Worm (Caenorhabditis elegans) whole organism, L1 larva: ENCODE measurements around the gene F59B10.6.

ENCODE experiments used
- C04F5.9 ChIP-seq: sonication (generic microtip); optimal IDR thresholded peaks from 2 replicates; lab custom pipeline; 2016; ENCODE audit warnings: missing genetic modification characterization, missing compliant biosample characterization
- C16A3.4 ChIP-seq: fragments of 150-350 bp; optimal IDR thresholded peaks from 2 replicates; lab custom pipeline; 2014; ENCODE audit warnings: missing biosample characterization, missing genetic modification characterization
- F16B12.6 ChIP-seq: fragments of 150-350 bp; optimal IDR thresholded peaks from 2 replicates; lab custom pipeline; 2014; ENCODE audit warnings: missing biosample characterization, missing genetic modification characterization
- Y116A8C.19 ChIP-seq: sonication (generic microtip); optimal IDR thresholded peaks from 2 replicates; lab custom pipeline; 2016; ENCODE audit warnings: missing compliant biosample characterization, missing genetic modification characterization, borderline replicate concordance
- aly-2 ChIP-seq: fragments of 150-350 bp; optimal IDR thresholded peaks from 2 replicates; lab custom pipeline; 2014; ENCODE audit warnings: missing biosample characterization, missing genetic modification characterization
- blmp-1 ChIP-seq: fragments of 150-350 bp; optimal IDR thresholded peaks from 2 replicates; lab custom pipeline; 2014; ENCODE audit warnings: missing biosample characterization, missing genetic modification characterization
- ceh-63 ChIP-seq: fragments of 200-800 bp; sonication (Bioruptor generic); optimal IDR thresholded peaks from 2 replicates; lab custom pipeline; 2018; ENCODE audit warnings: mild to moderate bottlenecking, missing genetic modification characterization, missing compliant biosample characterization
- ceh-8 ChIP-seq: fragments of 200-800 bp; sonication (Bioruptor generic); optimal IDR thresholded peaks from 2 replicates; lab custom pipeline; 2018; ENCODE audit warnings: mild to moderate bottlenecking, missing genetic modification characterization, moderate library complexity, missing compliant biosample characterization
- ceh-90 ChIP-seq: sonication (generic microtip); optimal IDR thresholded peaks from 2 replicates; lab custom pipeline; 2016; ENCODE audit warnings: missing genetic modification characterization, missing compliant biosample characterization
- elt-2 ChIP-seq: sonication (generic microtip); optimal IDR thresholded peaks from 2 replicates; lab custom pipeline; 2016; ENCODE audit warnings: missing genetic modification characterization, mild to moderate bottlenecking, inconsistent platforms, missing compliant biosample characterization, missing genetic modification reagents
- elt-3 ChIP-seq, 6 experiments: fragments of 150-350 bp in 1 of 6; sonication (generic microtip); optimal IDR thresholded peaks; 2 replicates each; lab custom pipeline; 2017 to 2018; ENCODE audit warnings: missing biosample characterization in 6 of 6, missing genetic modification characterization in 6 of 6, inconsistent platforms in 1 of 6
- ets-5 ChIP-seq: fragments of 200-800 bp; sonication (Bioruptor generic); IDR thresholded peaks from 2 replicates; pipeline ENCODE4 v1.3.6; 2022; ENCODE audit warnings: missing genetic modification characterization, missing compliant biosample characterization
- fkh-10 ChIP-seq: sonication (generic microtip); optimal IDR thresholded peaks from 2 replicates; lab custom pipeline; 2017; ENCODE audit warnings: missing biosample characterization, missing genetic modification reagents, missing genetic modification characterization
- fkh-4 ChIP-seq: sonication (generic microtip); optimal IDR thresholded peaks from 2 replicates; lab custom pipeline; 2016; ENCODE audit warnings: missing compliant biosample characterization, missing genetic modification characterization, borderline replicate concordance
- fkh-8 ChIP-seq: sonication (generic microtip); optimal IDR thresholded peaks from 2 replicates; lab custom pipeline; 2016; ENCODE audit warnings: mild to moderate bottlenecking, missing genetic modification characterization, missing compliant biosample characterization
- fos-1 ChIP-seq: fragments of 150-350 bp; optimal IDR thresholded peaks from 2 replicates; lab custom pipeline; 2014; ENCODE audit warnings: missing biosample characterization, missing genetic modification characterization
- hlh-17 ChIP-seq: fragments of 200-800 bp; sonication (Bioruptor generic); optimal IDR thresholded peaks from 2 replicates; lab custom pipeline; 2018; ENCODE audit warnings: missing genetic modification characterization, mild to moderate bottlenecking, missing compliant biosample characterization, moderate library complexity, borderline replicate concordance
- hpl-2 ChIP-seq: fragments of 150-350 bp; optimal IDR thresholded peaks from 2 replicates; lab custom pipeline; 2014; ENCODE audit warnings: missing biosample characterization, missing genetic modification reagents, missing genetic modification characterization
- jun-1 ChIP-seq: fragments of 150-350 bp; optimal IDR thresholded peaks from 2 replicates; lab custom pipeline; 2014; ENCODE audit warnings: missing biosample characterization, missing genetic modification reagents, missing genetic modification characterization
- lin-14 ChIP-seq: fragments of 200-800 bp; sonication (Bioruptor generic); optimal IDR thresholded peaks from 2 replicates; lab custom pipeline; 2018; ENCODE audit warnings: mild to moderate bottlenecking, missing genetic modification characterization, moderate library complexity, missing compliant biosample characterization
- lin-15B ChIP-seq: fragments of 150-350 bp; sonication (generic microtip); optimal IDR thresholded peaks from 3 replicates; lab custom pipeline; 2014; ENCODE audit warnings: missing biosample characterization, missing genetic modification characterization
- lin-35 ChIP-seq, 2 experiments: fragments of 150-350 bp; optimal IDR thresholded peaks; 2 replicates each; lab custom pipeline; 2014; ENCODE audit warnings: missing biosample characterization in 2 of 2, missing genetic modification characterization in 2 of 2, missing genetic modification reagents in 2 of 2
- mdl-1 ChIP-seq, 2 experiments: fragments of 150-350 bp; optimal IDR thresholded peaks; 2 replicates each; lab custom pipeline; 2014 to 2017; ENCODE audit warnings: missing biosample characterization in 2 of 2, missing genetic modification characterization in 2 of 2, inconsistent platforms in 1 of 2
- mef-2 ChIP-seq: fragments of 150-350 bp; optimal IDR thresholded peaks from 2 replicates; lab custom pipeline; 2014; ENCODE audit warnings: missing biosample characterization, missing genetic modification characterization
- mep-1 ChIP-seq: fragments of 150-350 bp; optimal IDR thresholded peaks from 2 replicates; lab custom pipeline; 2014; ENCODE audit warnings: missing biosample characterization, missing genetic modification characterization
- nhr-11 ChIP-seq: fragments of 150-350 bp; optimal IDR thresholded peaks from 2 replicates; lab custom pipeline; 2014; ENCODE audit warnings: missing biosample characterization, missing genetic modification characterization
- nhr-19 ChIP-seq: fragments of 200-800 bp; sonication (Bioruptor generic); conservative IDR thresholded peaks from 2 replicates; pipeline ENCODE4 v1.3.6; 2022; ENCODE audit warnings: missing genetic modification characterization, missing compliant biosample characterization
- nhr-20 ChIP-seq: sonication (generic microtip); optimal IDR thresholded peaks from 2 replicates; lab custom pipeline; 2016; ENCODE audit warnings: mild to moderate bottlenecking, missing genetic modification characterization, missing compliant biosample characterization
- nhr-237 ChIP-seq: fragments of 150-350 bp; optimal IDR thresholded peaks from 2 replicates; lab custom pipeline; 2014; ENCODE audit warnings: missing biosample characterization, missing genetic modification characterization
- nhr-28 ChIP-seq: fragments of 150-350 bp; optimal IDR thresholded peaks from 2 replicates; lab custom pipeline; 2014; ENCODE audit warnings: missing biosample characterization, missing genetic modification characterization
- nhr-47 ChIP-seq: sonication (generic microtip); optimal IDR thresholded peaks from 2 replicates; lab custom pipeline; 2016; ENCODE audit warnings: mild to moderate bottlenecking, missing genetic modification characterization, moderate library complexity, missing compliant biosample characterization
- nhr-76 ChIP-seq: sonication (generic microtip); optimal IDR thresholded peaks from 2 replicates; lab custom pipeline; 2017; ENCODE audit warnings: missing biosample characterization, missing genetic modification characterization
- nhr-77 ChIP-seq: fragments of 150-350 bp; optimal IDR thresholded peaks from 2 replicates; lab custom pipeline; 2014; ENCODE audit warnings: missing biosample characterization, missing genetic modification characterization
- nhr-84 ChIP-seq: sonication (generic microtip); optimal IDR thresholded peaks from 2 replicates; lab custom pipeline; 2017; ENCODE audit warnings: missing biosample characterization, missing genetic modification characterization
- nhr-90 ChIP-seq: sonication (generic microtip); optimal IDR thresholded peaks from 2 replicates; lab custom pipeline; 2016; ENCODE audit warnings: mild to moderate bottlenecking, missing genetic modification characterization, missing compliant biosample characterization; ENCODE audit not compliant: poor library complexity
- pax-3 ChIP-seq: fragments of 200-800 bp; sonication (Bioruptor generic); optimal IDR thresholded peaks from 2 replicates; lab custom pipeline; 2018; ENCODE audit warnings: mild to moderate bottlenecking, missing genetic modification characterization, moderate library complexity, missing compliant biosample characterization
- pqm-1 ChIP-seq: sonication (generic microtip); optimal IDR thresholded peaks from 3 replicates; lab custom pipeline; 2017; ENCODE audit warnings: missing biosample characterization, missing genetic modification characterization
- rnt-1 ChIP-seq: sonication (generic microtip); optimal IDR thresholded peaks from 2 replicates; lab custom pipeline; 2016; ENCODE audit warnings: mild to moderate bottlenecking, missing genetic modification characterization, moderate library complexity, missing compliant biosample characterization
- skn-1 ChIP-seq: fragments of 150-350 bp; optimal IDR thresholded peaks from 2 replicates; lab custom pipeline; 2014; ENCODE audit warnings: missing biosample characterization, missing genetic modification characterization
- snu-23 ChIP-seq: sonication (generic microtip); optimal IDR thresholded peaks from 2 replicates; lab custom pipeline; 2016; ENCODE audit warnings: missing genetic modification characterization, missing compliant biosample characterization
- sptf-1 ChIP-seq: fragments of 150-350 bp; optimal IDR thresholded peaks from 2 replicates; lab custom pipeline; 2014; ENCODE audit warnings: missing biosample characterization, missing genetic modification characterization
- sup-37 ChIP-seq: fragments of 200-800 bp; sonication (Bioruptor generic); optimal IDR thresholded peaks from 2 replicates; lab custom pipeline; 2018; ENCODE audit warnings: mild to moderate bottlenecking, missing genetic modification characterization, missing compliant biosample characterization
- swsn-7 ChIP-seq: sonication (generic microtip); optimal IDR thresholded peaks from 2 replicates; lab custom pipeline; 2016; ENCODE audit warnings: missing genetic modification characterization, missing compliant biosample characterization
- tbx-2 ChIP-seq: sonication (generic microtip); optimal IDR thresholded peaks from 2 replicates; lab custom pipeline; 2016; ENCODE audit warnings: missing genetic modification characterization, missing compliant biosample characterization
- unc-130 ChIP-seq: fragments of 150-350 bp; optimal IDR thresholded peaks from 2 replicates; lab custom pipeline; 2017; ENCODE audit warnings: missing biosample characterization, missing genetic modification characterization, inconsistent platforms
- unc-62 ChIP-seq: fragments of 150-350 bp; optimal IDR thresholded peaks from 2 replicates; lab custom pipeline; 2014; ENCODE audit warnings: missing biosample characterization, missing genetic modification reagents, missing genetic modification characterization
- unc-86 ChIP-seq: sonication (generic microtip); optimal IDR thresholded peaks from 2 replicates; lab custom pipeline; 2016; ENCODE audit warnings: missing genetic modification characterization, missing compliant biosample characterization
- unc-98 ChIP-seq: fragments of 200-800 bp; sonication (Bioruptor generic); IDR thresholded peaks from 2 replicates; pipeline ENCODE4 v1.3.6; 2022; ENCODE audit warnings: missing genetic modification characterization, missing compliant biosample characterization
- xbp-1 ChIP-seq: sonication (generic microtip); optimal IDR thresholded peaks from 2 replicates; lab custom pipeline; 2016; ENCODE audit warnings: missing genetic modification characterization, missing compliant biosample characterization
- ztf-4 ChIP-seq: fragments of 150-350 bp; optimal IDR thresholded peaks from 2 replicates; lab custom pipeline; 2014; ENCODE audit warnings: missing biosample characterization, missing genetic modification characterization

F59B10.6 gene

DNA sequence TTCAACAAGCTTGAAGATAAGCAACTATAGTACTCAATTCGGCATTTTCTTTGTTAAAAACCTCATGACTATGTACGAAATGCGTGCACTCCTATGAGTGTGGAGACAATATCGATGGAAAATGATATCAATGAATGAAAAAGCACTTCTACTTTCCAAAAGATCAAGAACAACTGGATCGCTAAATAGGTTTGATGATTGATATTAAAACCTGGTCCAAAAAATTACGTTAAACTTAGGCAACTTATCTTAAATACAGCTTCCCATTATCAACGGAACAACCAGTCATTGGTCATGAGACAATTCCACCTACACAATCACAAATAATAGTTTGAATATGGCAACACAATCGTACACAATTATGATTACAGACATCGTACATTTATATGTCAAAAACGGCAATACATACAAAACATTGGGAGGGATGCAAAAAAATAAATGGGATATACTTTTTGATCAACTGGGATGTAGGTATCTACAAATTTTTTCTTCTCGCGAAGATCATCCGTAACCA lies 35.5 kb upstream of the F59B10.6 start (continued):
- TF ChIP-seq C16A3.4 (no peak), unc-130 (tag; lab: Kevin White, UChicago) (no peak), elt-2 (peak; percentile 66), swsn-7 (no peak), hpl-2 (GFP tag; lab: Kevin White, UChicago) (no peak), nhr-47 (tag; lab: Kevin White, UChicago) (peak; percentile 3), fkh-8 (no peak), fkh-10 (GFP tag; lab: Kevin White, UChicago) (no peak), aly-2 (tag; lab: Kevin White, UChicago) (peak; percentile 63), nhr-20 (tag; lab: Kevin White, UChicago) (no peak), nhr-237 (tag; lab: Kevin White, UChicago) (no peak), mep-1 (tag; lab: Kevin White, UChicago) (no peak), skn-1 (tag; lab: Kevin White, UChicago) (no peak)
- TF ChIP-seq, all 84 proteins: peak for 10

DNA sequence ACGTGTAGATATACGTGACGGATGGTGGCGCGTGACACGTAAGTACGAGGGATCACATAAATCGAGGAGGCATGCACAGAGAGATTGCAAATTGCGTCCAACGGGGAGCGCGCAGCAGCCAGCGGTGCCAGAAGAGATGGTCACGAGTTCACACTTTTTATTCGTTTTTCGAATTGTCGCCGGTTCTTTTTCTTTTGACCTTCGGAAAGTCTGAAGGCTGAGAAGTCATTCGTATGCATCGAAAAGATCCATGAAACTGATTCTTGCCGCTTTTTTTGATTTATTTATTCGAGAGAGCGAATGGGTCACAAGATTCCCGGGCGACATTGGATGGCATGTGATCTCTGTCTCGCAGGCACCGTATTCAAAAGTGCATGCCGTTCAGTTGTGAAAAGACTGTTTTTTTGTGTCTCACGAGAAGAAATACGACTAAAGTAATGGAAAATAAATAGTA lies 34.7 kb upstream of the F59B10.6 start:
- TF ChIP-seq hlh-17 (GFP tag; lab: Kevin White, UChicago) (no peak), lin-14 (GFP tag; lab: Kevin White, UChicago) (peak; percentile 97), blmp-1 (tag; lab: Kevin White, UChicago) (peak; percentile 77), unc-62 (GFP tag; lab: Kevin White, UChicago) (no peak), unc-130 (tag; lab: Kevin White, UChicago) (peak; percentile 31), ceh-8 (GFP tag; lab: Kevin White, UChicago) (no peak), nhr-19 (GFP tag; lab: Robert Waterston, UW) (peak; percentile 87), fkh-4 (tag; lab: Kevin White, UChicago) (no peak), fkh-10 (GFP tag; lab: Kevin White, UChicago) (peak; percentile 10), pqm-1 (tag; lab: Kevin White, UChicago) (no peak), mef-2 (tag; lab: Kevin White, UChicago) (no peak), hpl-2 (GFP tag; lab: Kevin White, UChicago) (no peak), fos-1 (tag; lab: Kevin White, UChicago) (no peak), lin-35 (GFP tag; optimal IDR thresholded peaks at IDR 0.05; lab: Kevin White, UChicago) (peak; percentile 66 to 78), F16B12.6 (no peak), nhr-84 (no peak), snu-23 (GFP tag; lab: Kevin White, UChicago) (peak; percentile 93), tbx-2 (peak; percentile 86), nhr-90 (tag; lab: Kevin White, UChicago) (peak; percentile 79), ceh-63 (GFP tag; lab: Kevin White, UChicago) (no peak), nhr-11 (peak; percentile 61), mdl-1 (tag; optimal IDR thresholded peaks at IDR 0.05; lab: Kevin White, UChicago) (peak in 1 of 2 experiments; percentile 97), elt-2 (peak; percentile 25), elt-3 (tag; optimal IDR thresholded peaks at IDR 0.05; lab: Kevin White, UChicago) (peak in 2 of 6 experiments; percentile 45 to 52), nhr-47 (tag; lab: Kevin White, UChicago) (peak; percentile 88), rnt-1 (tag; lab: Kevin White, UChicago) (peak; percentile 89), skn-1 (tag; lab: Kevin White, UChicago) (peak; percentile 45), sptf-1 (tag; lab: Kevin White, UChicago) (no peak), nhr-28 (tag; lab: Kevin White, UChicago) (no peak), nhr-76 (tag; lab: Kevin White, UChicago) (no peak), ets-5 (no peak), xbp-1 (peak; percentile 87), nhr-77 (no peak), unc-86 (tag; lab: Kevin White, UChicago) (peak; percentile 78), lin-15B (no peak), jun-1 (tag; lab: Kevin White, UChicago) (peak; percentile 43), unc-98 (no peak), C04F5.9 (peak; percentile 22), aly-2 (tag; lab: Kevin White, UChicago) (no peak), sup-37 (GFP tag; lab: Kevin White, UChicago) (peak; percentile 51), ceh-90 (tag; lab: Kevin White, UChicago) (no peak), Y116A8C.19 (no peak), swsn-7 (peak; percentile 83), ztf-4 (tag; lab: Kevin White, UChicago) (peak; percentile 76), pax-3 (tag; lab: Kevin White, UChicago) (peak; percentile 77)
